Worm (Caenorhabditis elegans): ENCODE measurements around the gene lam-2.

The lam-2 gene

DNA sequence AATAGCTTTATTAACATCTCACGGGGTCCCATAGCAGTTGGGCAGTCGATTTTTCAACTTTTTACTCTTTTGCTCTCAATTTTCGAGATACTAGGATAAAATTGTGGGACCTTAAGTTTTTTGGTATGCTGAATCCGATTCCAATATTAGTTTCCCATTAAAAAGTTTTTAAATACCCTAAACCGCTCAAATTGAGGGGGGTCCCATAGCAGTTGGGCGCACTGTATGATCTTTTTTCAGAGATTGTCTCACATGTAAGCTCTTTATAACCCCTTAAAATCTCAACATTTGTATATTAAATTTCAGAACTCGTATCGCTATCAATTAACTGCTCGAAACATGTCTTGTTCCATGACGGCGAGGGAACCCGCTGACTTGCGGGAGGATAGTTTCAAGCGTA lies 44.9 kb downstream of the lam-2 start, which contains the start of gene C36B7.2:
TSS of gene C36B7.2 (plus strand) at position 301 of the 400 bp plus-strand sequence.
- no peak for TF ChIP-seq dmd-9 (GFP tag; IDR thresholded peaks at IDR 0.05)
- peak; percentile 22 for TF ChIP-seq aha-1 (tag)

DNA sequence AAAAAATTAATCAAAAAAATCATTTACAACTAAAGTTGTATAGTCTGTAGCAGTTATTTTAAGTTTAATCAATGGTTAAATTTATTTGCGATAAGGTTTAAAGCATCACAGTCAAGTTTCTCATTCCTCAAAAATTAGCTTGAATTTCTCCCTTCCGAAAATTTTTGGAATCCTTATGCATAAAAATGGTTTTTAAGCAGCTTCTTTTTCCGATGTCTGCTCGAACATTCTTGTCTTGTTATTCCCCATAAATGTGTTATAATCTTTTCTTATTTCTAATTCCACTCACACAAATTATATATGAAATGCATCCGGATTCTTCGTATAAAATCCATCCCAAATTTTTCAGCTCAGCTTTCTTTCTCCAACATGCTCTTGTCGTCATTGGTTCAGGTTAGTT lies 49.6 kb downstream of the lam-2 start, which contains the start of gene C36B7.3:
TSS of gene C36B7.3 (plus strand) at position 301 of the 400 bp plus-strand sequence.
- TF ChIP-seq daf-8 (GFP tag; IDR thresholded peaks at IDR 0.05) = no peak
- TF ChIP-seq nhr-237 (tag; optimal IDR thresholded peaks at IDR 0.05) = no peak
- TF ChIP-seq spr-1 (tag; optimal IDR thresholded peaks at IDR 0.05) = no peak
- TF ChIP-seq F10B5.3 (tag; optimal IDR thresholded peaks at IDR 0.05) = no peak
- no peak for TF ChIP-seq D1046.2 (GFP tag; IDR thresholded peaks at IDR 0.05)
- TF ChIP-seq pha-4 (GFP tag; IDR thresholded peaks at IDR 0.05) = no peak
- TF ChIP-seq pha-4 (tag; optimal IDR thresholded peaks at IDR 0.05) = no peak
- TF ChIP-seq ama-1 (optimal IDR thresholded peaks at IDR 0.05) = no peak
- TF ChIP-seq arid-1 (GFP tag; conservative IDR thresholded peaks at IDR 0.05) = no peak
- TF ChIP-seq rbr-2 (tag; optimal IDR thresholded peaks at IDR 0.05) = no peak
- no peak for TF ChIP-seq lin-29 (GFP tag; IDR thresholded peaks at IDR 0.05)
- TF ChIP-seq dmd-6 (GFP tag; IDR thresholded peaks at IDR 0.05) = no peak
- no peak for TF ChIP-seq tra-1 (GFP tag; IDR thresholded peaks at IDR 0.05)
- no peak for TF ChIP-seq nhr-42 (GFP tag; IDR thresholded peaks at IDR 0.05)

DNA sequence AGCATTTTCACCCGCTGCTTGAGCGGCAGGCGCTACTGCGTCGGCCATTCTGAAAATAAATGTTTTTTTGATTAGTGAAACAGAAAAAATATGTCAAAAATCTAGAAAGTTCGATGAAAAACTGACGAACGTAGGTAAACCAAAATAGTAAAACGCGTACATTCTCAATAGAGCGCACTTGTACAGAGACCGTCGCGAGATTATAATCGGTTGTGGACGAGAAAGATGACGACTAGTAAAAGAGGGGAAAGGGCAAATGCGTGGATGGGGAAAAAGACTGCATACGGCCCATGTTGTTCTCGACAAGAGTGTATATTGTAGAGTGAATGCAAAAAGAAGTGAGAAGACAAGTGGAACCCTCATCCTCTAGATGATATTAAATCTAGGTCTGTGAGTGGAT lies 50.7 kb downstream of the lam-2 start, which contains the start of gene C36B7.6:
TSS of gene C36B7.6 (minus strand) at position 49 of the 400 bp plus-strand sequence.
- TF ChIP-seq saeg-2 (GFP tag; IDR thresholded peaks at IDR 0.05) (no peak), pqm-1 (tag; optimal IDR thresholded peaks at IDR 0.05) (peak; percentile 17), egl-27 (tag; optimal IDR thresholded peaks at IDR 0.05) (no peak), ZK546.5 (tag; optimal IDR thresholded peaks at IDR 0.05) (no peak), sdz-12 (GFP tag; optimal IDR thresholded peaks at IDR 0.05) (no peak), tag-97 (GFP tag; IDR thresholded peaks at IDR 0.05) (no peak), hlh-30 (tag; optimal IDR thresholded peaks at IDR 0.05; ENCODE audit: insufficient read depth) (peak; percentile 43), mxl-3 (GFP tag; optimal IDR thresholded peaks at IDR 0.05) (no peak), ceh-32 (tag; optimal IDR thresholded peaks at IDR 0.05; ENCODE audit: poor library complexity) (no peak), nhr-28 (tag; optimal IDR thresholded peaks at IDR 0.05) (peak; percentile 55), F10B5.3 (tag; optimal IDR thresholded peaks at IDR 0.05) (no peak), F37D6.2 (tag; optimal IDR thresholded peaks at IDR 0.05) (no peak), madf-9 (GFP tag; conservative IDR thresholded peaks at IDR 0.05) (no peak), aly-2 (tag; optimal IDR thresholded peaks at IDR 0.05) (no peak), daf-19 (GFP tag; conservative IDR thresholded peaks at IDR 0.05) (no peak), ces-1 (GFP tag; optimal IDR thresholded peaks at IDR 0.05) (no peak), daf-16 (GFP tag; optimal IDR thresholded peaks at IDR 0.05) (no peak), daf-16 (tag; optimal IDR thresholded peaks at IDR 0.05) (no peak), nhr-76 (tag; optimal IDR thresholded peaks at IDR 0.05) (no peak), skn-1 (tag; optimal IDR thresholded peaks at IDR 0.05) (no peak), duxl-1 (tag; optimal IDR thresholded peaks at IDR 0.05; ENCODE audit: poor library complexity) (no peak), lim-7 (GFP tag; IDR thresholded peaks at IDR 0.05) (no peak), zag-1 (tag; optimal IDR thresholded peaks at IDR 0.05) (no peak), zip-2 (tag; optimal IDR thresholded peaks at IDR 0.05) (no peak), zip-11 (GFP tag; IDR thresholded peaks at IDR 0.05) (no peak), mdt-29 (GFP tag; IDR thresholded peaks at IDR 0.05) (no peak), pha-4 (GFP tag; IDR thresholded peaks at IDR 0.05) (no peak), pha-4 (tag; optimal IDR thresholded peaks at IDR 0.05) (peak; percentile 55), tra-1 (GFP tag; IDR thresholded peaks at IDR 0.05) (no peak), nhr-77 (tag; optimal IDR thresholded peaks at IDR 0.05) (no peak), unc-39 (tag; optimal IDR thresholded peaks at IDR 0.05) (no peak)

All from whole organism, L4 larva.